Worm (Caenorhabditis elegans) whole organism, L1 larva: ENCODE results near the gene C42D8.1.
A peak's percentile ranks its signal among the peaks of the same experiment; 100 is the strongest.

Experiments
- Y116A8C.19 ChIP-seq: sonication (generic microtip); optimal IDR thresholded peaks from 2 replicates; lab custom pipeline; 2016; ENCODE audit warnings: missing compliant biosample characterization, missing genetic modification characterization, borderline replicate concordance
- aha-1 ChIP-seq: fragments of 150-350 bp; optimal IDR thresholded peaks from 2 replicates; lab custom pipeline; 2014; ENCODE audit warnings: missing biosample characterization, missing genetic modification characterization
- ama-1 ChIP-seq: fragments of 150-350 bp; optimal IDR thresholded peaks from 2 replicates; lab custom pipeline; 2014
- blmp-1 ChIP-seq: fragments of 150-350 bp; optimal IDR thresholded peaks from 2 replicates; lab custom pipeline; 2014; ENCODE audit warnings: missing biosample characterization, missing genetic modification characterization
- dsc-1 ChIP-seq: sonication (generic microtip); optimal IDR thresholded peaks from 2 replicates; lab custom pipeline; 2016; ENCODE audit warnings: mild to moderate bottlenecking, missing genetic modification characterization, missing compliant biosample characterization
- efl-3 ChIP-seq: fragments of 200-800 bp; sonication (Bioruptor generic); optimal IDR thresholded peaks from 2 replicates; lab custom pipeline; 2018; ENCODE audit warnings: mild to moderate bottlenecking, missing genetic modification characterization, missing compliant biosample characterization
- egl-13 ChIP-seq: sonication (generic microtip); optimal IDR thresholded peaks from 2 replicates; lab custom pipeline; 2016; ENCODE audit warnings: missing genotype, missing genetic modification reagents, missing genetic modification characterization, missing compliant biosample characterization
- egl-27 ChIP-seq, 2 experiments: fragments of 150-350 bp in 1 of 2; sonication (generic microtip); optimal IDR thresholded peaks; 3 replicates each; lab custom pipeline; 2017 to 2018; ENCODE audit warnings: missing biosample characterization in 2 of 2, missing genetic modification characterization in 2 of 2, missing genetic modification reagents in 2 of 2
- elt-3 ChIP-seq, 6 experiments: fragments of 150-350 bp in 1 of 6; sonication (generic microtip); optimal IDR thresholded peaks; 2 replicates each; lab custom pipeline; 2017 to 2018; ENCODE audit warnings: missing biosample characterization in 6 of 6, missing genetic modification characterization in 6 of 6, inconsistent platforms in 1 of 6
- ets-5 ChIP-seq: fragments of 200-800 bp; sonication (Bioruptor generic); IDR thresholded peaks from 2 replicates; pipeline ENCODE4 v1.3.6; 2022; ENCODE audit warnings: missing genetic modification characterization, missing compliant biosample characterization
- fkh-10 ChIP-seq: sonication (generic microtip); optimal IDR thresholded peaks from 2 replicates; lab custom pipeline; 2017; ENCODE audit warnings: missing biosample characterization, missing genetic modification reagents, missing genetic modification characterization
- fkh-8 ChIP-seq: sonication (generic microtip); optimal IDR thresholded peaks from 2 replicates; lab custom pipeline; 2016; ENCODE audit warnings: mild to moderate bottlenecking, missing genetic modification characterization, missing compliant biosample characterization
- hlh-17 ChIP-seq: fragments of 200-800 bp; sonication (Bioruptor generic); optimal IDR thresholded peaks from 2 replicates; lab custom pipeline; 2018; ENCODE audit warnings: missing genetic modification characterization, mild to moderate bottlenecking, missing compliant biosample characterization, moderate library complexity, borderline replicate concordance
- hpl-2 ChIP-seq: fragments of 150-350 bp; optimal IDR thresholded peaks from 2 replicates; lab custom pipeline; 2014; ENCODE audit warnings: missing biosample characterization, missing genetic modification reagents, missing genetic modification characterization
- isw-1 ChIP-seq: fragments of 200-800 bp; sonication (Bioruptor generic); IDR thresholded peaks from 2 replicates; pipeline ENCODE4 v1.3.6; 2022; ENCODE audit warnings: missing genetic modification characterization, missing compliant biosample characterization
- lin-39 ChIP-seq: fragments of 150-350 bp; optimal IDR thresholded peaks from 2 replicates; lab custom pipeline; 2014; ENCODE audit warnings: missing biosample characterization, missing genetic modification reagents, missing genetic modification characterization
- lir-3 ChIP-seq: sonication (generic microtip); optimal IDR thresholded peaks from 2 replicates; lab custom pipeline; 2016; ENCODE audit warnings: mild to moderate bottlenecking, missing genetic modification characterization, moderate library complexity, missing compliant biosample characterization; ENCODE audit not compliant: poor library complexity
- mep-1 ChIP-seq: fragments of 150-350 bp; optimal IDR thresholded peaks from 2 replicates; lab custom pipeline; 2014; ENCODE audit warnings: missing biosample characterization, missing genetic modification characterization
- nhr-20 ChIP-seq: sonication (generic microtip); optimal IDR thresholded peaks from 2 replicates; lab custom pipeline; 2016; ENCODE audit warnings: mild to moderate bottlenecking, missing genetic modification characterization, missing compliant biosample characterization
- nhr-28 ChIP-seq: fragments of 150-350 bp; optimal IDR thresholded peaks from 2 replicates; lab custom pipeline; 2014; ENCODE audit warnings: missing biosample characterization, missing genetic modification characterization
- nhr-47 ChIP-seq: sonication (generic microtip); optimal IDR thresholded peaks from 2 replicates; lab custom pipeline; 2016; ENCODE audit warnings: mild to moderate bottlenecking, missing genetic modification characterization, moderate library complexity, missing compliant biosample characterization
- nhr-71 ChIP-seq: sonication (generic microtip); optimal IDR thresholded peaks from 2 replicates; lab custom pipeline; 2016; ENCODE audit warnings: mild to moderate bottlenecking, missing genetic modification characterization, moderate library complexity, missing compliant biosample characterization
- nhr-76 ChIP-seq: sonication (generic microtip); optimal IDR thresholded peaks from 2 replicates; lab custom pipeline; 2017; ENCODE audit warnings: missing biosample characterization, missing genetic modification characterization
- nhr-84 ChIP-seq: sonication (generic microtip); optimal IDR thresholded peaks from 2 replicates; lab custom pipeline; 2017; ENCODE audit warnings: missing biosample characterization, missing genetic modification characterization
- rnt-1 ChIP-seq: sonication (generic microtip); optimal IDR thresholded peaks from 2 replicates; lab custom pipeline; 2016; ENCODE audit warnings: mild to moderate bottlenecking, missing genetic modification characterization, moderate library complexity, missing compliant biosample characterization
- skn-1 ChIP-seq: fragments of 150-350 bp; optimal IDR thresholded peaks from 2 replicates; lab custom pipeline; 2014; ENCODE audit warnings: missing biosample characterization, missing genetic modification characterization
- snpc-4 ChIP-seq: fragments of 150-350 bp; optimal IDR thresholded peaks from 2 replicates; lab custom pipeline; 2014; ENCODE audit warnings: missing biosample characterization, missing genetic modification characterization
- sptf-1 ChIP-seq: fragments of 150-350 bp; optimal IDR thresholded peaks from 2 replicates; lab custom pipeline; 2014; ENCODE audit warnings: missing biosample characterization, missing genetic modification characterization
- sup-37 ChIP-seq: fragments of 200-800 bp; sonication (Bioruptor generic); optimal IDR thresholded peaks from 2 replicates; lab custom pipeline; 2018; ENCODE audit warnings: mild to moderate bottlenecking, missing genetic modification characterization, missing compliant biosample characterization
- swsn-7 ChIP-seq: sonication (generic microtip); optimal IDR thresholded peaks from 2 replicates; lab custom pipeline; 2016; ENCODE audit warnings: missing genetic modification characterization, missing compliant biosample characterization
- tbx-2 ChIP-seq: sonication (generic microtip); optimal IDR thresholded peaks from 2 replicates; lab custom pipeline; 2016; ENCODE audit warnings: missing genetic modification characterization, missing compliant biosample characterization
- unc-30 ChIP-seq: sonication (generic microtip); optimal IDR thresholded peaks from 2 replicates; lab custom pipeline; 2017; ENCODE audit warnings: missing biosample characterization, missing genetic modification characterization
- unc-86 ChIP-seq: sonication (generic microtip); optimal IDR thresholded peaks from 2 replicates; lab custom pipeline; 2016; ENCODE audit warnings: missing genetic modification characterization, missing compliant biosample characterization
- unc-98 ChIP-seq: fragments of 200-800 bp; sonication (Bioruptor generic); IDR thresholded peaks from 2 replicates; pipeline ENCODE4 v1.3.6; 2022; ENCODE audit warnings: missing genetic modification characterization, missing compliant biosample characterization
- zag-1 ChIP-seq: fragments of 150-350 bp; optimal IDR thresholded peaks from 2 replicates; lab custom pipeline; 2014; ENCODE audit warnings: missing biosample characterization, missing genetic modification characterization
- zip-4 ChIP-seq: fragments of 200-800 bp; sonication (Bioruptor generic); optimal IDR thresholded peaks from 2 replicates; lab custom pipeline; 2018; ENCODE audit warnings: mild to moderate bottlenecking, missing genetic modification characterization, moderate library complexity, missing compliant biosample characterization
- ztf-11 ChIP-seq, 2 experiments: sonication (generic microtip); optimal IDR thresholded peaks; 2 replicates each; lab custom pipeline; 2016 to 2017; ENCODE audit warnings: missing genetic modification characterization in 2 of 2, missing biosample characterization in 1 of 2, missing compliant biosample characterization in 1 of 2
- ztf-4 ChIP-seq: fragments of 150-350 bp; optimal IDR thresholded peaks from 2 replicates; lab custom pipeline; 2014; ENCODE audit warnings: missing biosample characterization, missing genetic modification characterization

Gene C42D8.1

ce11 chrX:5119246-5119645 is 9.9 kb downstream of the C42D8.1 start (continued):
- TF ChIP-seq ets-5 (GFP tag; lab: Robert Waterston, UW), result no peak
- TF ChIP-seq sup-37 (GFP tag; lab: Kevin White, UChicago), result no peak
- TF ChIP-seq nhr-71 (tag; lab: Kevin White, UChicago), result peak; percentile 80
- TF ChIP-seq isw-1 (GFP tag; lab: Robert Waterston, UW), result no peak
- TF ChIP-seq fkh-8, result no peak
- TF ChIP-seq swsn-7 (tag; lab: Kevin White, UChicago), result peak; percentile 33
- TF ChIP-seq unc-30 (tag; lab: Kevin White, UChicago), result no peak
- TF ChIP-seq egl-13 (tag; lab: Kevin White, UChicago), result no peak
- no peak for TF ChIP-seq Y116A8C.19 (tag; lab: Kevin White, UChicago)
- TF ChIP-seq hpl-2 (GFP tag; lab: Kevin White, UChicago), result no peak
- no peak for TF ChIP-seq aha-1 (tag; lab: Kevin White, UChicago)
- TF ChIP-seq skn-1 (tag; lab: Kevin White, UChicago), result peak; percentile 28
- TF ChIP-seq nhr-20 (tag; lab: Kevin White, UChicago), result peak; percentile 83
- no peak for TF ChIP-seq unc-98 (GFP tag; lab: Robert Waterston, UW)
- TF ChIP-seq nhr-76 (tag; lab: Kevin White, UChicago), result no peak
- TF ChIP-seq zip-4 (GFP tag; lab: Kevin White, UChicago), result no peak
- peak; percentile 60 for TF ChIP-seq tbx-2 (tag; lab: Kevin White, UChicago)
- no peak for TF ChIP-seq efl-3 (GFP tag; lab: Kevin White, UChicago)
- TF ChIP-seq dsc-1, result no peak
- no peak for TF ChIP-seq zag-1 (tag; lab: Kevin White, UChicago)
- TF ChIP-seq elt-3 (tag; optimal IDR thresholded peaks at IDR 0.05; lab: Kevin White, UChicago), result peak in 3 of 6 experiments; percentile 16 to 82 (median 51)
- TF ChIP-seq rnt-1 (tag; lab: Kevin White, UChicago), result peak; percentile 59
- no peak for TF ChIP-seq egl-27 (tag; optimal IDR thresholded peaks at IDR 0.05; lab: Kevin White, UChicago)
- no peak for TF ChIP-seq lin-39 (tag; lab: Kevin White, UChicago)
- peak; percentile 48 for TF ChIP-seq mep-1 (tag; lab: Kevin White, UChicago)
- no peak for TF ChIP-seq sptf-1 (tag; lab: Kevin White, UChicago)
- no peak for TF ChIP-seq fkh-10
- peak; percentile 48 for TF ChIP-seq nhr-47 (tag; lab: Kevin White, UChicago)
- no peak for TF ChIP-seq ztf-11 (tag; optimal IDR thresholded peaks at IDR 0.05; lab: Kevin White, UChicago)
- TF ChIP-seq ztf-4 (tag; lab: Kevin White, UChicago), result no peak
- no peak for TF ChIP-seq snpc-4 (tag; lab: Kevin White, UChicago)

ce11 chrX:5119686-5120085 is 10.4 kb downstream of the C42D8.1 start:
- no peak for TF ChIP-seq aha-1 (tag; lab: Kevin White, UChicago)
- TF ChIP-seq unc-86, result no peak
- no peak for TF ChIP-seq nhr-20 (tag; lab: Kevin White, UChicago)
- TF ChIP-seq fkh-10, result no peak
- TF ChIP-seq, all 84 proteins: peak for 0

ce11 chrX:5120196-5120595 is 10.9 kb downstream of the C42D8.1 start:
- TF ChIP-seq ama-1, result peak; percentile 37
- no peak for TF ChIP-seq nhr-28 (tag; lab: Kevin White, UChicago)

- TF ChIP-seq blmp-1 (peak; percentile 64), tbx-2 (tag; lab: Kevin White, UChicago) (no peak), hlh-17 (GFP tag; lab: Kevin White, UChicago) (no peak), ets-5 (GFP tag; lab: Robert Waterston, UW) (no peak), lir-3 (tag; lab: Kevin White, UChicago) (no peak), egl-13 (tag; lab: Kevin White, UChicago) (no peak), snpc-4 (tag; lab: Kevin White, UChicago) (no peak), nhr-84 (tag; lab: Kevin White, UChicago) (no peak), ztf-11 (tag; optimal IDR thresholded peaks at IDR 0.05; lab: Kevin White, UChicago) (no peak), unc-30 (tag; lab: Kevin White, UChicago) (no peak), dsc-1 (peak; percentile 32), mep-1 (tag; lab: Kevin White, UChicago) (no peak)
These were observed 11.5 kb downstream of the C42D8.1 start for ce11 chrX:5120807-5121206.
